Worm (Caenorhabditis elegans): ENCODE data around the gene str-138.

ce11 chrV:8013901-8014388 is 44.5 kb upstream of the str-138 start, which contains the start of gene Y97E10AR.6:
- TF ChIP-seq aly-2 (tag; optimal IDR thresholded peaks at IDR 0.05) (no peak), nhr-12 (tag; optimal IDR thresholded peaks at IDR 0.05) (no peak), mep-1 (tag; optimal IDR thresholded peaks at IDR 0.05) (peak; percentile 44), ets-5 (GFP tag; IDR thresholded peaks at IDR 0.05) (no peak), nhr-76 (tag; optimal IDR thresholded peaks at IDR 0.05) (no peak), lin-39 (tag; optimal IDR thresholded peaks at IDR 0.05) (no peak), nhr-84 (tag; optimal IDR thresholded peaks at IDR 0.05) (no peak), mdl-1 (tag; optimal IDR thresholded peaks at IDR 0.05) (peak in 1 of 2 experiments; percentile 63), lin-15B (tag; optimal IDR thresholded peaks at IDR 0.05) (peak; percentile 20), efl-1 (optimal IDR thresholded peaks at IDR 0.05) (peak; percentile 41 to 51), efl-1 (GFP tag; optimal IDR thresholded peaks at IDR 0.05 in 1 of 2) (peak; percentile 55 to 73), snpc-4 (tag; optimal IDR thresholded peaks at IDR 0.05) (peak; percentile 16), pqm-1 (tag; optimal IDR thresholded peaks at IDR 0.05) (no peak), nhr-77 (tag; optimal IDR thresholded peaks at IDR 0.05) (no peak)

Data from whole organism, L1 larva.